Worm (Caenorhabditis elegans) whole organism, L4 larva: ENCODE results near the gene polg-1.

Experiments used
- F44E2.7 ChIP-seq: fragments of 200-800 bp; sonication (Bioruptor generic); IDR thresholded peaks from 2 replicates; pipeline ENCODE4 v2.1.2; 2022; ENCODE audit warnings: missing genetic modification characterization, missing compliant biosample characterization
- jun-1 ChIP-seq: fragments of 150-350 bp; optimal IDR thresholded peaks from 2 replicates; lab custom pipeline; 2014; ENCODE audit warnings: missing biosample characterization, missing genetic modification reagents, missing genetic modification characterization
- mxl-2 ChIP-seq: fragments of 200-800 bp; sonication (Bioruptor generic); conservative IDR thresholded peaks from 2 replicates; pipeline ENCODE4 v1.3.6; 2022; ENCODE audit warnings: missing genetic modification reagents, missing genetic modification characterization, missing compliant biosample characterization
- nhr-10 ChIP-seq: fragments of 150-350 bp; optimal IDR thresholded peaks from 2 replicates; lab custom pipeline; 2014; ENCODE audit warnings: missing biosample characterization, missing genetic modification characterization
- pqm-1 ChIP-seq: sonication (generic microtip); optimal IDR thresholded peaks from 2 replicates; lab custom pipeline; 2017; ENCODE audit warnings: missing biosample characterization, missing genetic modification characterization
- unc-39 ChIP-seq: sonication (generic microtip); optimal IDR thresholded peaks from 2 replicates; lab custom pipeline; 2017; ENCODE audit warnings: missing biosample characterization, missing genetic modification characterization
- zfp-2 ChIP-seq: sonication (generic microtip); optimal IDR thresholded peaks from 2 replicates; lab custom pipeline; 2016; ENCODE audit warnings: mild to moderate bottlenecking, missing genetic modification characterization, missing compliant biosample characterization

DNA sequence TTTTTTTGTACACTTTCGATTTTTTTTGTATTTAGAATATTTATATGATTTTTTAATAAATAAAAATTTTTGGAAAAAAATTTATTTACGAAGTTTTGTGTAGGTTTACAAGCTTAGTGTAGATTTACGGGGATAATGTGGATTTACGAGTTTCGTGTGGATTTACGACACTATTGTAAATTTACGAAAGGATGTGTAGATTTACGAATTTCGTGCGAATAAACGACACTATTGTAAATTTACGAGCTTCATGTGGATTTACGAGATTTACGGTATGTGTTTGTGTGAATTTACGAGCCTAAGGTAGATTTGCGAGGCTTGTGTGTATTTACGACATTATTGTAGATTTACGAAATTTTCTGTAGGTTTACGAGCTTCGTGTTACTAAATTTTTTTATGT, 10.6 kb downstream of the polg-1 start:
- TF ChIP-seq mxl-2 (GFP tag; lab: Robert Waterston, UW) (no peak), unc-39 (no peak), nhr-10 (tag; lab: Kevin White, UChicago) (no peak), pqm-1 (tag; lab: Kevin White, UChicago) (no peak), F44E2.7 (no peak), zfp-2 (no peak), jun-1 (tag; lab: Kevin White, UChicago) (no peak)
